Worm (Caenorhabditis elegans) whole organism, L4 larva: ENCODE data around the gene Y97E10AR.4.

Experiments
- ceh-82 ChIP-seq: sonication (generic microtip); optimal IDR thresholded peaks from 2 replicates; lab custom pipeline; 2017; ENCODE audit warnings: missing biosample characterization, missing genetic modification characterization
- lsy-2 ChIP-seq, 2 experiments: fragments of 150-350 bp in 1 of 2; sonication (generic microtip) in 1 of 2; optimal IDR thresholded peaks; 2 replicates each; lab custom pipeline; 2014 to 2017; ENCODE audit warnings: missing biosample characterization in 2 of 2, missing genetic modification characterization in 2 of 2
- nhr-28 ChIP-seq: fragments of 150-350 bp; optimal IDR thresholded peaks from 2 replicates; lab custom pipeline; 2014; ENCODE audit warnings: missing biosample characterization, missing genetic modification characterization
- nhr-6 ChIP-seq: fragments of 150-350 bp; optimal IDR thresholded peaks from 2 replicates; lab custom pipeline; 2014; ENCODE audit warnings: missing biosample characterization, missing genetic modification characterization

ce11 chrV:8034811-8035210, 24.8 kb upstream of the Y97E10AR.4 start, which contains the start of gene algn-12:
- no peak for TF ChIP-seq lsy-2 (tag; optimal IDR thresholded peaks at IDR 0.05; lab: Kevin White, UChicago)
- TF ChIP-seq nhr-28 (tag; lab: Kevin White, UChicago), result no peak
- no peak for TF ChIP-seq nhr-6 (tag; lab: Kevin White, UChicago)
- TF ChIP-seq ceh-82 (tag; lab: Kevin White, UChicago), result no peak
